Fruit fly (Drosophila melanogaster) Kc167 (cell line): ENCODE results near the gene CG33267.
"Not testable (repeated sequence)": the region's sequence is repeated elsewhere in the genome, so short reads cannot be mapped to it uniquely, and the experiment has no call there.

ENCODE experiments used
- Myc ChIP-seq: fragments of >200 bp; optimal IDR thresholded peaks from 2 replicates; lab custom pipeline; 2017; ENCODE audit warnings: missing external identifiers
- Sin3A ChIP-seq: fragments of >200 bp; optimal IDR thresholded peaks from 2 replicates; lab custom pipeline; 2018; ENCODE audit warnings: missing external identifiers
- h ChIP-seq: fragments of >200 bp; optimal IDR thresholded peaks from 3 replicates; lab custom pipeline; 2018; ENCODE audit warnings: missing external identifiers
- insv ChIP-seq: fragments of >200 bp; optimal IDR thresholded peaks from 3 replicates; lab custom pipeline; 2018; ENCODE audit warnings: missing external identifiers
- psq ChIP-seq: fragments of >200 bp; optimal IDR thresholded peaks from 2 replicates; lab custom pipeline; 2017; ENCODE audit warnings: missing external identifiers
- ttk ChIP-seq: sonication (Bioruptor generic); optimal IDR thresholded peaks from 2 replicates; lab custom pipeline; 2017; ENCODE audit warnings: missing external identifiers

The CG33267 gene

DNA sequence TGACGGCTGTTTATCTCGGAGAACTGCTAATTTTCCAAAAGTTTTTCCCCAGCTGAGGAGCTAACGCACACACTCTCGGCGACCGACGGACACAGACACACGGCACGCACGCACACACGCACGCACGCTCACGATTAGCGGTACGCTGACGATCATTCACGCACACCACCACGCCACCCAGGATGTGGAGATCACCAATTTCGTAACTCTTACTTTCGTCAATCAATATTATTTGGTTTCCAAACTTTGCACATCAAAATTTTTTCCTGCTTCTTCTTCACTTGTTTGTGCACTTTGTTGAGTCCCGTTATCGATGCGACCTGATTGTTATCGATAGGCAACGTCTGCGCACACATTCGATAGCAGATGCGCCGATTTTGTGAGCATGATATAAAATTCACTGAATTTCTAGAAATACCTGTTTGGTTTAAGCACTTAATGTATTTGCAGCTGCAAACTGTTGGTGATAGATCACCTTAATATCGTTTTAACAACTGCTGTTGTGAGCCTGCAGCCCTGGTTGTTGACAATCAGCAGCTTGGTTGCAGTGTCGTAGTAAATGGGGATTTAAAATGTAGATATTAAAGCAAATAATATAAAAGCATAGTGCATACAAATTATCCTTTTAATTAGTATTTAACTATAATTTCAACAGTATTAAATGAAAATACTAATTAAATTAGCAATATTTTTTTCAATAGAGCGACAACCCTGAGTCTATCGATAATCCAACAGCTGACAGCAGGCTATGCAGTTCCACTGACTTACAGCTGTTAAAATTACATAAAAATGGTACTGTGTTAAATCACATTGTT lies 2.1 kb upstream of the CG33267 start, which contains the start of the genes CG7394 and Mob2:
Gene CG7394, plus strand, starts transcription at position 51 of the 815 bp plus-strand sequence.
Gene Mob2, minus strand, starts transcription at position 288 of the 815 bp plus-strand sequence.
- TF ChIP-seq h (no peak), psq (no peak), Sin3A (lab: Kevin White, UChicago) (no peak), ttk (lab: Kevin White, UChicago) (no peak), insv (lab: Kevin White, UChicago) (no peak), Myc (lab: Kevin White, UChicago) (no peak)

DNA sequence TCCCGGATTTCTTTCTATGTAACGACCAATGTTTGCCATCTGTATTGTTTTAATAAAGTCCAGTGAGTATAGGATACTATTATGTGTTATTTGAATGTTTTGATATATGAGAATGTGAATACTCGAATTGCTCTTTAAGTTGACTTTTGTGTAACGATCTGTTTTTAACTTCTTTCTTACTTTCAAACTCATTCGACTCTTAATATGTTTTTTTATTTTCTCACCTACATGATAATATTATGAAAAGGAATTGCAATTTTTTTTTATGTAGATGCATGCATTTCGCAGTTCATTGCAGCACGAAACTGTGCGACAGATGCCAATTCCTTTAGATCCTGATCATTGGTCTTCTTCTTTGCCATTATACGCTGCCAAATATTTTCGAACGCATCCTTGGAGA lies 10.3 kb downstream of the CG33267 start, which contains the start of gene CG33490:
Gene CG33490, minus strand, starts transcription at position 101 of the 400 bp plus-strand sequence.
- TF ChIP-seq Myc (lab: Kevin White, UChicago) = no peak
- TF ChIP-seq Sin3A (lab: Kevin White, UChicago) = no peak
- TF ChIP-seq psq = no peak
- TF ChIP-seq insv (lab: Kevin White, UChicago) = no peak
- TF ChIP-seq ttk (lab: Kevin White, UChicago) = no peak
- TF ChIP-seq h = no peak

DNA sequence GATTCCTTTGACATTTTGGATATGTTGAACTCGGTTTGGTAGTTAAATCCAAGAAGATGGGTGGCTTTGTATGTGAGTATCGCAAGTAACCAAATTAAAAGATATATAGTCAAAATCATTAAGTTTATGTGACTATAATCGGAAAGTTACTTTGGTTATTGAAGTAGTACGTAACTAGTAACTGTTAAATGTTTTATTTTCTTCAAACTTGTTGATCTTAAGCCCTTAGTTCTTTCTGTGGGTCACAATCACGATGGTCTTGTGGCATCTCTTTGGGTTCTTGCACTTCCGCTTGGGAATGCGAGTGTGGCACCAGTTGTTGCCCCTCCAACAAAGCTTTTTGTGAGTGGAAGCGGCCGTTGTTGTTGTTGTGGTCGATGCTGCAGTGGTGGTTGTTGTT lies 12.7 kb downstream of the CG33267 start, which contains the start of gene CG33489:
Gene CG33489, minus strand, starts transcription at position 101 of the 400 bp plus-strand sequence.
- not testable (repeated sequence) for TF ChIP-seq ttk (lab: Kevin White, UChicago); psq; insv (lab: Kevin White, UChicago)

DNA sequence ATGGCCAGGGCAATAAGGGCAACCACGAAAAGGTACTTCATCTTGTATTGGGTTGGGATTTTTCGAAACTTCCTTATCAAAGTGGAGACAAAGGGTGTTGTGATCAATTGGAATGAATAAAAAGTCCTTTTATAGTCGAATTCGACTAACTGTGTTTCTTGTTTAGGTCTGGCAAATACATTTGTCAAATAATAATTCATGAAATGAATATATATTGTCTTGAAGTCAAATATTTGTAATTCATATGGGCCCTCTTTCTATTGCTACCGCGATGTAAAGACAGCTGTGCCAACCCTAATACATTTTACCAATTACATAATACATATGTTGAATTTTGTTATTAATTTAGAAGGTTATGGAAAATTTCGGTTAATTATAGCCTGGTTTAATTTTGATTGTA lies 13.1 kb downstream of the CG33267 start, which contains the start of gene CG33271:
Gene CG33271, minus strand, starts transcription at position 101 of the 400 bp plus-strand sequence.
- TF ChIP-seq ttk (lab: Kevin White, UChicago) (no peak), psq (no peak), Myc (lab: Kevin White, UChicago) (no peak), Sin3A (lab: Kevin White, UChicago) (no peak), h (no peak), insv (lab: Kevin White, UChicago) (no peak)

DNA sequence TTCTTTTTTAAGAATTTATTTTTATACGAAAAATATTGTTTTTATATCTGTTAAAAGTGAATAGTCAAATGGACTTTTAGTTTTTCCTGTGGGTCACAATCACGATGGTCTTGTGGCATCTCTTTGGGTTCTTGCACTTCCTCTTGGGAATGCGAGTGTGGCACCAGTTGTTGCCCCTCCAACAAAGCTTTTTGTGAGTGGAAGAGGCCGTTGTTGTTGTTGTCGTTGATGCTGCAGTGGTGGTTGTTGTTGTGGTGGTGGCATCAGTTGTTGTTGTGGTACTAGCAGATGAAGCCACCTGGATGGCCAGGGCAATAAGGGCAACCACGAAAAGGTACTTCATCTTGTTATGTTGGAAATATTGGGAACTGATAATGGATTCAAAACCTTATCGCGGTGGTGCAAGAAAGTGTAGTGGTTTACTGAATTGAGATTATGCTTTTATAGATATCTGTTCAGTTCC lies 14.0 kb downstream of the CG33267 start, which contains the start of gene CG33270:
Gene CG33270, minus strand, starts transcription at position 413 of the 463 bp plus-strand sequence.
- no peak for TF ChIP-seq Myc (lab: Kevin White, UChicago)
- TF ChIP-seq h = no peak
- TF ChIP-seq Sin3A (lab: Kevin White, UChicago) = no peak
- TF ChIP-seq insv (lab: Kevin White, UChicago) = no peak
- TF ChIP-seq ttk (lab: Kevin White, UChicago) = no peak
- TF ChIP-seq psq = no peak

DNA sequence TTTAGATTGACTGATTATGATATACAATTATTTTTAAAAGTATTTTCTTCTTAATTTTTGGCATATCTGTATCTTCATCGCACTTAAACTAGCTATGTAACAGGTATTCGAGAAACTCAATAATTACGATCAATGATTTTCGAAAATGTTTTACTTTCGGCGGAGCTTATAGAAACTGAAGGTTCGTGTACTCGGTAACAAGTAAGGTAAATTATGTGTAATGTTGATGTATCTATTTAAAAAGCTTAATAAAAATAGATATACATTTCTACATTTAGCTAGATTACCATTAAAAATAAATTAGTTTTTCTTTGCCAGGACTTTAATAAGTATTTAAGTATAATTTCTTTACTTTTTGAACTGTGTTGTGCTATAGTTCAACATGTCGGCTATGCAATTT lies 14.6 kb downstream of the CG33267 start:
- TF ChIP-seq ttk (lab: Kevin White, UChicago) = no peak
- TF ChIP-seq Myc (lab: Kevin White, UChicago) = no peak
- TF ChIP-seq h = no peak
- no peak for TF ChIP-seq Sin3A (lab: Kevin White, UChicago)
- no peak for TF ChIP-seq insv (lab: Kevin White, UChicago)
- no peak for TF ChIP-seq psq

DNA sequence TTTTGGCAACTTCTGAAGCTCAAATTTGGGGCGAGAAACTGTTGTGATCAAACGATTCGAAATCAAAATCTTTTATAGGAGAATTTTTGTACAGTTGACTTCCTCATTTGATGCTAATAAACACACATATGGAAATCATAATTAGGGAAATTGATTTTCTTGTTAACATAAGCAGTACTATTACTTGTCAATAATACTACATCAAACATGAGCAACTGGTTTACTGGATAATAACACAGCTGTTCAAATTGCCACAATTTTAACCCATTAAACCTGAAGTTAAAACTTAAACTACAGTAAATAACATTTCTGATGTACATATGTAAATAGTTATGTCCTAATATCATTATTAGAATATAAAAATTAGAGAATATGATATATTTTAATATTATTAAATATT lies 15.6 kb downstream of the CG33267 start, which contains the start of gene CG43390:
Gene CG43390, minus strand, starts transcription at position 32 of the 400 bp plus-strand sequence.
- TF ChIP-seq Sin3A (lab: Kevin White, UChicago) = no peak

DNA sequence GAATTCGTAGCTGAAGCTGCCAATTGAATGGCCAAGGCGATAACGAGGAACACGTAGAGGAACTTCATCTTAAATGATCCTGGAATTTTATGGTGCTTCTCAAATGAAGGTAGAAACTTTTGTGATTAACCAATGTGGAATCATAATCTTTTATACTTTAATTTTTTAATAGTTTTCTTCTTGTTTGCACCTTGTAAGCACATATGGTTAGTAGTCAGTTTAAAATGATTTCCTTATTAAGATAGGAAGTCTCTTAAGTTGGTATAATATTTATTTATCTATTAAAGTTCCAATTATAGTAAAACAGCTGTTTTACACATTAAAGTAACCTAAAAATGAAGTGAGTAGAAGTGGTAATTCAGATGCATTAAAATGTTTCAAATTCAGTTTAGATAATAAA lies 16.6 kb downstream of the CG33267 start, which contains the start of gene CG43391:
Gene CG43391, minus strand, starts transcription at position 101 of the 400 bp plus-strand sequence.
- TF ChIP-seq Myc (lab: Kevin White, UChicago) (no peak), ttk (lab: Kevin White, UChicago) (no peak), h (no peak), Sin3A (lab: Kevin White, UChicago) (no peak), psq (no peak), insv (lab: Kevin White, UChicago) (no peak)

DNA sequence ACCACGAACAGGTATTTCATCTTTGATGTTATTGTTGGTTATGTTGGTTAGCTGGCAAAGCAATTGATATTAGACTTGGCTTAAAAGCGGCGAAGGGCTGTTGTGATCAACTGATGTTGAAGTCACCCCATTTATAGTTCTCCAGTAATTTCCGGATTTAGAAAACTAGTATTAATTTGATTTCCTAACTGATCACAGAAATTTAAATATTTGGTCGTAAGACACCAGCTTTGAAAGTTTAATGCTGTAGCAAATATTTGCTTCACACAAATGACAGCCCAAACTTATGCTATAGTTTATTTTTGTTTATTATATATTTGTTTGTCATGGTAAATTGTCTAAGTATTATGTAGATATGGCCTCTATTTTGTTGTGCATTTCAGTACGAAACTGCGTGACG lies 17.8 kb downstream of the CG33267 start, which contains the start of gene CG33269:
Gene CG33269, minus strand, starts transcription at position 101 of the 400 bp plus-strand sequence.
- no peak for TF ChIP-seq h
- no peak for TF ChIP-seq insv (lab: Kevin White, UChicago)
- no peak for TF ChIP-seq Myc (lab: Kevin White, UChicago)
- TF ChIP-seq Sin3A (lab: Kevin White, UChicago) = no peak
- TF ChIP-seq ttk (lab: Kevin White, UChicago) = no peak
- no peak for TF ChIP-seq psq

DNA sequence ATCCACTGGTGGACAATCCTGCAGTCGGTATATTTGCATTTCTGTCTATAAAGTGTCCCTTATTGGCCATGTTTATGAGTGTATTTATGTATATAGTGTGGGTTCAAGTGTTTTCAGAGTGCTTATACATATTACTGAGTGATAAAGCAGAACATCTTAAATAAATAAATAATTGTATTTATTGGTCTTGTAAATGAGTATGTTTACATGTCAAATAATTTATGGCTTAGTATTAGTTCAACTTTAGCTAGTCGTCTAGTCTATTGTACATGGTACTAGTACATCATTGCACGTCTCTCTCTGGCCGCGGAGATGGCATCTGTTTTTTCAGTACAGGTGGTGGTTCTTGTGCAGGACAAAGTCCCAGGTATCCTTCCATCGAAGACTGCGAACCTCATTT lies 19.7 kb downstream of the CG33267 start, which contains the start of gene CG32086:
Gene CG32086, minus strand, starts transcription at position 101 of the 400 bp plus-strand sequence.
- no peak for TF ChIP-seq Myc (lab: Kevin White, UChicago)
- no peak for TF ChIP-seq Sin3A (lab: Kevin White, UChicago)
- no peak for TF ChIP-seq h
- no peak for TF ChIP-seq insv (lab: Kevin White, UChicago)
- TF ChIP-seq ttk (lab: Kevin White, UChicago) = no peak
- no peak for TF ChIP-seq psq

DNA sequence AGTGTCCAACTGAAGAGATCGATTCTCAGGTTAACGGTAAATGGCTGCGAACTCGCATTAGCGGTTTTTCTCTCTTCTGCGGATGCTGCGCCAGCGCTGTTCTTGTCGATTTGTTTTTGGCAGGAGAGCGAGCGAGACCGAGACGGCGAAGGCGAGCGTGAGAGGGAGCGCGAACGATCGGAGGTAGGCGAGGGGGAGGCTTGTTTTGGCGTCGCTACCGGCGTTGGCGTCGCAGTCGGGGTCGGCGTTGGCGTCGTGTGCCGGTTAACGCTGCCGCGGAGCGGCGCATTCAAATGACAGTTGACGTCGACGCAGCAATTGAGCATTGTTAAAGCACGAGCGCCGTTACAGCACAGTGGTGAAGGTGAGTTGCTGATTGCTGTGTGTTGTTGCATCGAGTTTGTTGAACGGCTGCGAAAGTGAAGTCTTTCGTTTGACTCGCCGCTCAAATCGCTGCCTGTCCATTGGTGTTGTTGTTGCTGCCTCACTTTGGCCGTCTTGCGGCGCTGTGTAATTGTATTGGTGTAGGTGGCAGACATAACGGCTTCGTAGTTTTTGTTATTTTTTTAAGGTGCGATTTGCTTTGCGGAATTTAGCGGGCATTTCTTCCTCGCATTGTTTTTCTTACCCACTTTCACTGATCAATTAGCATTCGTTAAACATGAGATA lies 22.6 kb downstream of the CG33267 start:
- TF ChIP-seq insv (lab: Kevin White, UChicago) = no peak
- TF ChIP-seq psq = no peak
- no peak for TF ChIP-seq Myc (lab: Kevin White, UChicago)
- TF ChIP-seq ttk (lab: Kevin White, UChicago) = no peak
- no peak for TF ChIP-seq Sin3A (lab: Kevin White, UChicago)
- TF ChIP-seq h = no peak
